Worm (Caenorhabditis elegans) whole organism, L1 larva: ENCODE results near the gene C01B9.4.

ENCODE experiments used
- F16B12.6 ChIP-seq: fragments of 150-350 bp; optimal IDR thresholded peaks from 2 replicates; lab custom pipeline; 2014; ENCODE audit warnings: missing biosample characterization, missing genetic modification characterization
- Y116A8C.19 ChIP-seq: sonication (generic microtip); optimal IDR thresholded peaks from 2 replicates; lab custom pipeline; 2016; ENCODE audit warnings: missing compliant biosample characterization, missing genetic modification characterization, borderline replicate concordance
- alr-1 ChIP-seq: fragments of 200-800 bp; sonication (Bioruptor generic); optimal IDR thresholded peaks from 2 replicates; lab custom pipeline; 2018; ENCODE audit warnings: borderline replicate concordance, mild to moderate bottlenecking, missing genetic modification characterization, missing compliant biosample characterization
- blmp-1 ChIP-seq: fragments of 150-350 bp; optimal IDR thresholded peaks from 2 replicates; lab custom pipeline; 2014; ENCODE audit warnings: missing biosample characterization, missing genetic modification characterization
- ceh-63 ChIP-seq: fragments of 200-800 bp; sonication (Bioruptor generic); optimal IDR thresholded peaks from 2 replicates; lab custom pipeline; 2018; ENCODE audit warnings: mild to moderate bottlenecking, missing genetic modification characterization, missing compliant biosample characterization
- ceh-8 ChIP-seq: fragments of 200-800 bp; sonication (Bioruptor generic); optimal IDR thresholded peaks from 2 replicates; lab custom pipeline; 2018; ENCODE audit warnings: mild to moderate bottlenecking, missing genetic modification characterization, moderate library complexity, missing compliant biosample characterization
- ceh-82 ChIP-seq, 3 experiments: fragments of 150-350 bp in 1 of 3; sonication (generic microtip) in 2 of 3; optimal IDR thresholded peaks; 2 replicates each; lab custom pipeline; 2014 to 2017; ENCODE audit warnings: missing biosample characterization in 3 of 3, missing genetic modification characterization in 3 of 3
- efl-1 ChIP-seq, 4 experiments: fragments of 150-350 bp; optimal IDR thresholded peaks in 3 of 4; peaks in 1 of 4; 1 replicate in 1 of 4; 2 replicates in 3 of 4; lab custom pipeline; 2014; ENCODE audit warnings: missing biosample characterization in 2 of 4, missing genetic modification characterization in 2 of 4, missing genetic modification reagents in 2 of 4
- efl-3 ChIP-seq: fragments of 200-800 bp; sonication (Bioruptor generic); optimal IDR thresholded peaks from 2 replicates; lab custom pipeline; 2018; ENCODE audit warnings: mild to moderate bottlenecking, missing genetic modification characterization, missing compliant biosample characterization
- egl-13 ChIP-seq: sonication (generic microtip); optimal IDR thresholded peaks from 2 replicates; lab custom pipeline; 2016; ENCODE audit warnings: missing genotype, missing genetic modification reagents, missing genetic modification characterization, missing compliant biosample characterization
- elt-2 ChIP-seq: sonication (generic microtip); optimal IDR thresholded peaks from 2 replicates; lab custom pipeline; 2016; ENCODE audit warnings: missing genetic modification characterization, mild to moderate bottlenecking, inconsistent platforms, missing compliant biosample characterization, missing genetic modification reagents
- fkh-10 ChIP-seq: sonication (generic microtip); optimal IDR thresholded peaks from 2 replicates; lab custom pipeline; 2017; ENCODE audit warnings: missing biosample characterization, missing genetic modification reagents, missing genetic modification characterization
- fkh-4 ChIP-seq: sonication (generic microtip); optimal IDR thresholded peaks from 2 replicates; lab custom pipeline; 2016; ENCODE audit warnings: missing compliant biosample characterization, missing genetic modification characterization, borderline replicate concordance
- fos-1 ChIP-seq: fragments of 150-350 bp; optimal IDR thresholded peaks from 2 replicates; lab custom pipeline; 2014; ENCODE audit warnings: missing biosample characterization, missing genetic modification characterization
- grh-1 ChIP-seq: fragments of 200-800 bp; sonication (Bioruptor generic); IDR thresholded peaks from 2 replicates; pipeline ENCODE4 v1.3.6; 2022; ENCODE audit warnings: missing genetic modification reagents, missing genetic modification characterization, missing compliant biosample characterization
- hlh-17 ChIP-seq: fragments of 200-800 bp; sonication (Bioruptor generic); optimal IDR thresholded peaks from 2 replicates; lab custom pipeline; 2018; ENCODE audit warnings: missing genetic modification characterization, mild to moderate bottlenecking, missing compliant biosample characterization, moderate library complexity, borderline replicate concordance
- hlh-4 ChIP-seq: sonication (generic microtip); optimal IDR thresholded peaks from 2 replicates; lab custom pipeline; 2016; ENCODE audit warnings: mild to moderate bottlenecking, missing genetic modification characterization, missing compliant biosample characterization
- jun-1 ChIP-seq: fragments of 150-350 bp; optimal IDR thresholded peaks from 2 replicates; lab custom pipeline; 2014; ENCODE audit warnings: missing biosample characterization, missing genetic modification reagents, missing genetic modification characterization
- lin-13 ChIP-seq: fragments of 150-350 bp; optimal IDR thresholded peaks from 2 replicates; lab custom pipeline; 2014; ENCODE audit warnings: missing biosample characterization, missing genetic modification reagents, missing genetic modification characterization
- lin-15B ChIP-seq: fragments of 150-350 bp; sonication (generic microtip); optimal IDR thresholded peaks from 3 replicates; lab custom pipeline; 2014; ENCODE audit warnings: missing biosample characterization, missing genetic modification characterization
- lin-35 ChIP-seq, 2 experiments: fragments of 150-350 bp; optimal IDR thresholded peaks; 2 replicates each; lab custom pipeline; 2014; ENCODE audit warnings: missing biosample characterization in 2 of 2, missing genetic modification characterization in 2 of 2, missing genetic modification reagents in 2 of 2
- lir-3 ChIP-seq: sonication (generic microtip); optimal IDR thresholded peaks from 2 replicates; lab custom pipeline; 2016; ENCODE audit warnings: mild to moderate bottlenecking, missing genetic modification characterization, moderate library complexity, missing compliant biosample characterization; ENCODE audit not compliant: poor library complexity
- lsy-2 ChIP-seq, 2 experiments: fragments of 150-350 bp; optimal IDR thresholded peaks; 2 replicates each; lab custom pipeline; 2014; ENCODE audit warnings: missing biosample characterization in 2 of 2, missing genetic modification characterization in 2 of 2
- mab-9 ChIP-seq: fragments of 200-800 bp; sonication (Bioruptor generic); IDR thresholded peaks from 2 replicates; pipeline ENCODE4 v1.3.6; 2022; ENCODE audit warnings: missing genetic modification reagents, missing genetic modification characterization, missing compliant biosample characterization
- mdl-1 ChIP-seq, 2 experiments: fragments of 150-350 bp; optimal IDR thresholded peaks; 2 replicates each; lab custom pipeline; 2014 to 2017; ENCODE audit warnings: missing biosample characterization in 2 of 2, missing genetic modification characterization in 2 of 2, inconsistent platforms in 1 of 2
- nhr-11 ChIP-seq: fragments of 150-350 bp; optimal IDR thresholded peaks from 2 replicates; lab custom pipeline; 2014; ENCODE audit warnings: missing biosample characterization, missing genetic modification characterization
- nhr-12 ChIP-seq: sonication (generic microtip); optimal IDR thresholded peaks from 2 replicates; lab custom pipeline; 2017; ENCODE audit warnings: missing biosample characterization, missing genetic modification characterization
- nhr-19 ChIP-seq: fragments of 200-800 bp; sonication (Bioruptor generic); conservative IDR thresholded peaks from 2 replicates; pipeline ENCODE4 v1.3.6; 2022; ENCODE audit warnings: missing genetic modification characterization, missing compliant biosample characterization
- nhr-20 ChIP-seq: sonication (generic microtip); optimal IDR thresholded peaks from 2 replicates; lab custom pipeline; 2016; ENCODE audit warnings: mild to moderate bottlenecking, missing genetic modification characterization, missing compliant biosample characterization
- nhr-28 ChIP-seq: fragments of 150-350 bp; optimal IDR thresholded peaks from 2 replicates; lab custom pipeline; 2014; ENCODE audit warnings: missing biosample characterization, missing genetic modification characterization
- nhr-47 ChIP-seq: sonication (generic microtip); optimal IDR thresholded peaks from 2 replicates; lab custom pipeline; 2016; ENCODE audit warnings: mild to moderate bottlenecking, missing genetic modification characterization, moderate library complexity, missing compliant biosample characterization
- nhr-76 ChIP-seq: sonication (generic microtip); optimal IDR thresholded peaks from 2 replicates; lab custom pipeline; 2017; ENCODE audit warnings: missing biosample characterization, missing genetic modification characterization
- nhr-84 ChIP-seq: sonication (generic microtip); optimal IDR thresholded peaks from 2 replicates; lab custom pipeline; 2017; ENCODE audit warnings: missing biosample characterization, missing genetic modification characterization
- nhr-85 ChIP-seq: sonication (generic microtip); peaks from one replicate; lab custom pipeline; 2016; ENCODE audit warnings: missing genetic modification characterization, inconsistent platforms, missing compliant biosample characterization
- skn-1 ChIP-seq: fragments of 150-350 bp; optimal IDR thresholded peaks from 2 replicates; lab custom pipeline; 2014; ENCODE audit warnings: missing biosample characterization, missing genetic modification characterization
- sptf-1 ChIP-seq: fragments of 150-350 bp; optimal IDR thresholded peaks from 2 replicates; lab custom pipeline; 2014; ENCODE audit warnings: missing biosample characterization, missing genetic modification characterization
- sup-37 ChIP-seq: fragments of 200-800 bp; sonication (Bioruptor generic); optimal IDR thresholded peaks from 2 replicates; lab custom pipeline; 2018; ENCODE audit warnings: mild to moderate bottlenecking, missing genetic modification characterization, missing compliant biosample characterization
- swsn-7 ChIP-seq: sonication (generic microtip); optimal IDR thresholded peaks from 2 replicates; lab custom pipeline; 2016; ENCODE audit warnings: missing genetic modification characterization, missing compliant biosample characterization
- unc-130 ChIP-seq: fragments of 150-350 bp; optimal IDR thresholded peaks from 2 replicates; lab custom pipeline; 2017; ENCODE audit warnings: missing biosample characterization, missing genetic modification characterization, inconsistent platforms
- unc-30 ChIP-seq: sonication (generic microtip); optimal IDR thresholded peaks from 2 replicates; lab custom pipeline; 2017; ENCODE audit warnings: missing biosample characterization, missing genetic modification characterization
- zip-4 ChIP-seq: fragments of 200-800 bp; sonication (Bioruptor generic); optimal IDR thresholded peaks from 2 replicates; lab custom pipeline; 2018; ENCODE audit warnings: mild to moderate bottlenecking, missing genetic modification characterization, moderate library complexity, missing compliant biosample characterization
- ztf-4 ChIP-seq: fragments of 150-350 bp; optimal IDR thresholded peaks from 2 replicates; lab custom pipeline; 2014; ENCODE audit warnings: missing biosample characterization, missing genetic modification characterization

Gene C01B9.4

ce11 chrII:13786899-13787298 lies 3.1 kb upstream of the C01B9.4 start:
- TF ChIP-seq swsn-7 (tag; lab: Kevin White, UChicago) (no peak), unc-130 (tag; lab: Kevin White, UChicago) (no peak), nhr-19 (GFP tag; lab: Robert Waterston, UW) (no peak), efl-3 (no peak), nhr-76 (tag; lab: Kevin White, UChicago) (no peak)

ce11 chrII:13785582-13785981 lies 1.8 kb upstream of the C01B9.4 start:
- TF ChIP-seq nhr-47 (tag; lab: Kevin White, UChicago) (no peak), ceh-63 (no peak), ceh-8 (GFP tag; lab: Kevin White, UChicago) (peak; percentile 63)

- peak; percentile 54 for TF ChIP-seq elt-2 (tag; lab: Kevin White, UChicago)
- no peak for TF ChIP-seq ztf-4
- no peak for TF ChIP-seq skn-1 (tag; lab: Kevin White, UChicago)
- no peak for TF ChIP-seq grh-1 (GFP tag; lab: Robert Waterston, UW)
- no peak for TF ChIP-seq fkh-4 (tag; lab: Kevin White, UChicago)
- no peak for TF ChIP-seq lin-15B (tag; lab: Kevin White, UChicago)
- TF ChIP-seq mdl-1 (tag; optimal IDR thresholded peaks at IDR 0.05; lab: Kevin White, UChicago) = no peak
- no peak for TF ChIP-seq zip-4 (GFP tag; lab: Kevin White, UChicago)
- TF ChIP-seq lin-13 (GFP tag; lab: Kevin White, UChicago) = no peak
- TF ChIP-seq hlh-4 (tag; lab: Kevin White, UChicago) = no peak
- TF ChIP-seq nhr-28 (tag; lab: Kevin White, UChicago) = no peak
- no peak for TF ChIP-seq blmp-1 (tag; lab: Kevin White, UChicago)
- peak in 1 of 2 experiments; percentile 35 for TF ChIP-seq lsy-2 (tag; optimal IDR thresholded peaks at IDR 0.05; lab: Kevin White, UChicago)
- no peak for TF ChIP-seq mab-9
- no peak for TF ChIP-seq fos-1 (tag; lab: Kevin White, UChicago)
- no peak for TF ChIP-seq nhr-11 (tag; lab: Kevin White, UChicago)
- no peak for TF ChIP-seq egl-13 (tag; lab: Kevin White, UChicago)
- no peak for TF ChIP-seq unc-30 (tag; lab: Kevin White, UChicago)
- TF ChIP-seq sptf-1 (tag; lab: Kevin White, UChicago) = no peak
- no peak for TF ChIP-seq lir-3 (tag; lab: Kevin White, UChicago)
- no peak for TF ChIP-seq ceh-82 (tag; optimal IDR thresholded peaks at IDR 0.05; lab: Kevin White, UChicago)
- TF ChIP-seq lin-35 (GFP tag; optimal IDR thresholded peaks at IDR 0.05; lab: Kevin White, UChicago) = peak in 1 of 2 experiments; percentile 39
- TF ChIP-seq alr-1 (tag; lab: Kevin White, UChicago) = no peak
- no peak for TF ChIP-seq ceh-63
- no peak for TF ChIP-seq sup-37 (GFP tag; lab: Kevin White, UChicago)
- TF ChIP-seq swsn-7 (tag; lab: Kevin White, UChicago) = no peak
- no peak for TF ChIP-seq hlh-17 (GFP tag; lab: Kevin White, UChicago)
- TF ChIP-seq F16B12.6 (tag; lab: Kevin White, UChicago) = no peak
- TF ChIP-seq jun-1 = no peak
- no peak for TF ChIP-seq nhr-12 (tag; lab: Kevin White, UChicago)
- TF ChIP-seq fkh-10 (GFP tag; lab: Kevin White, UChicago) = no peak
- TF ChIP-seq Y116A8C.19 (tag; lab: Kevin White, UChicago) = no peak
- TF ChIP-seq efl-1 (optimal IDR thresholded peaks at IDR 0.05; lab: Kevin White, UChicago) = no peak
- TF ChIP-seq efl-1 (GFP tag; optimal IDR thresholded peaks at IDR 0.05 in 1 of 2; lab: Kevin White, UChicago) = peak in 1 of 2 experiments; percentile 28
- no peak for TF ChIP-seq nhr-20 (tag; lab: Kevin White, UChicago)
- no peak for TF ChIP-seq nhr-85
- no peak for TF ChIP-seq nhr-84 (tag; lab: Kevin White, UChicago)
- TF ChIP-seq, all 84 proteins: peak for 4
These were observed 3.0 kb downstream of the C01B9.4 start for ce11 chrII:13780792-13781248.
